Fruit fly (Drosophila melanogaster): ENCODE data around the gene CG12091.

CG12091 gene

dm6 chr3L:1536487-1537337 lies at the start of gene CG12091, which contains the start of gene pns (continued):
- TF ChIP-seq jumu (GFP tag; optimal IDR thresholded peaks at IDR 0.05) (peak; percentile 56), E2f2 (GFP tag; IDR thresholded peaks at IDR 0.05) (peak; percentile 47; the same call in 1 of the 2 replicates), CG13123 (GFP tag; optimal IDR thresholded peaks at IDR 0.05) (peak; percentile 46), Camta (GFP tag; optimal IDR thresholded peaks at IDR 0.05) (peak; percentile 67), ham (GFP tag; IDR thresholded peaks at IDR 0.05) (no peak), tin (GFP tag; optimal IDR thresholded peaks at IDR 0.05) (peak; percentile 74), zen2 (GFP tag; IDR thresholded peaks at IDR 0.05; ENCODE audit: partially characterized antibody) (no peak; the same call in 2 of the 3 replicates), rib (GFP tag; IDR thresholded peaks at IDR 0.05) (no peak), shn (GFP tag; optimal IDR thresholded peaks at IDR 0.05) (peak; percentile 56), CG9215 (GFP tag; IDR thresholded peaks at IDR 0.05) (peak; percentile 42; the same call in 1 of the 2 replicates), CG31441 (GFP tag; IDR thresholded peaks at IDR 0.05) (peak; percentile 80), bcd (GFP tag; optimal IDR thresholded peaks at IDR 0.05) (peak; percentile 59), Scr (GFP tag; IDR thresholded peaks at IDR 0.05; ENCODE audit: partially characterized antibody) (peak; percentile 57), Xrp1 (GFP tag; IDR thresholded peaks at IDR 0.05) (peak; percentile 61; the same call in 1 of the 2 replicates), Elba2 (GFP tag; optimal IDR thresholded peaks at IDR 0.05) (peak; percentile 52), CG17361 (GFP tag; IDR thresholded peaks at IDR 0.05) (peak; percentile 74), sisA (GFP tag; IDR thresholded peaks at IDR 0.05) (no peak; the same call in 1 of the 2 replicates), odd (GFP tag; optimal IDR thresholded peaks at IDR 0.05) (peak; percentile 62), HmgZ (tag; optimal IDR thresholded peaks at IDR 0.05) (peak; percentile 37), CG8478 (optimal IDR thresholded peaks at IDR 0.05) (no peak), CG2875 (GFP tag; optimal IDR thresholded peaks at IDR 0.05) (peak; percentile 44), twi (tag; optimal IDR thresholded peaks at IDR 0.05) (peak; percentile 55), CG4854 (GFP tag; optimal IDR thresholded peaks at IDR 0.05) (peak; percentile 60), HHEX (GFP tag; optimal IDR thresholded peaks at IDR 0.05) (no peak), CG9797 (GFP tag; optimal IDR thresholded peaks at IDR 0.05) (peak; percentile 96), CG18476 (GFP tag; optimal IDR thresholded peaks at IDR 0.05) (peak; percentile 27), mam (GFP tag; optimal IDR thresholded peaks at IDR 0.05) (peak; percentile 79), D (optimal IDR thresholded peaks at IDR 0.05) (no peak), D (GFP tag; optimal IDR thresholded peaks at IDR 0.05) (peak; percentile 22), CG9932 (GFP tag; IDR thresholded peaks at IDR 0.05) (peak; percentile 77), hb (GFP tag; IDR thresholded peaks at IDR 0.05; ENCODE audit: partially characterized antibody) (no peak), CG1024 (GFP tag; IDR thresholded peaks at IDR 0.05) (peak; percentile 41; the same call in 1 of the 2 replicates), CG6813 (GFP tag; optimal IDR thresholded peaks at IDR 0.05) (peak; percentile 31), seq (GFP tag; IDR thresholded peaks at IDR 0.05) (peak; percentile 46; the same call in 1 of the 2 replicates), fd96Cb (tag; optimal IDR thresholded peaks at IDR 0.05) (peak; percentile 56), kni (GFP tag; optimal IDR thresholded peaks at IDR 0.05) (peak; percentile 98), trem (tag; optimal IDR thresholded peaks at IDR 0.05) (peak; percentile 87), CG2678 (tag; optimal IDR thresholded peaks at IDR 0.05) (peak; percentile 68), dati (GFP tag; IDR thresholded peaks at IDR 0.05) (peak; percentile 22; the same call in 1 of the 2 replicates), E2f1 (GFP tag; IDR thresholded peaks at IDR 0.05) (peak; percentile 55), CoRest (tag; optimal IDR thresholded peaks at IDR 0.05) (peak; percentile 77), Ssrp (tag; optimal IDR thresholded peaks at IDR 0.05) (peak; percentile 28), Oli (tag; optimal IDR thresholded peaks at IDR 0.05) (peak; percentile 39), chinmo (GFP tag; IDR thresholded peaks at IDR 0.05; ENCODE audit: partially characterized antibody) (0 out of 4 replicates have a peak, but pooled peaks have one; percentile 21), CG8924 (tag; optimal IDR thresholded peaks at IDR 0.05) (peak; percentile 79), CG31224 (GFP tag; IDR thresholded peaks at IDR 0.05) (peak; percentile 29; the same call in 1 of the 2 replicates), kay (GFP tag; optimal IDR thresholded peaks at IDR 0.05) (peak; percentile 57), CG12391 (tag; optimal IDR thresholded peaks at IDR 0.05) (peak; percentile 85), CG4404 (GFP tag; IDR thresholded peaks at IDR 0.05) (no peak)
